Worm (Caenorhabditis elegans) whole organism, L2 larva: Measurements from ENCODE around the gene unc-93.

ENCODE experiments used
- C34F6.9 ChIP-seq: fragments of 150-350 bp; optimal IDR thresholded peaks from 2 replicates; lab custom pipeline; 2014; ENCODE audit warnings: missing biosample characterization, missing genetic modification characterization
- F13H6.1 ChIP-seq: sonication (generic microtip); optimal IDR thresholded peaks from 2 replicates; lab custom pipeline; 2016; ENCODE audit warnings: missing genetic modification characterization, missing compliant biosample characterization
- R02D3.7 ChIP-seq: fragments of 150-350 bp; optimal IDR thresholded peaks from 2 replicates; lab custom pipeline; 2014; ENCODE audit warnings: missing biosample characterization, missing genetic modification characterization
- Y55F3AM.14 ChIP-seq: fragments of 200-800 bp; sonication (Bioruptor generic); optimal IDR thresholded peaks from 2 replicates; lab custom pipeline; 2018; ENCODE audit warnings: mild to moderate bottlenecking, missing genetic modification characterization, missing compliant biosample characterization
- ZK546.5 ChIP-seq: sonication (generic microtip); optimal IDR thresholded peaks from 2 replicates; lab custom pipeline; 2017; ENCODE audit warnings: missing biosample characterization, missing genetic modification characterization
- alr-1 ChIP-seq: fragments of 150-350 bp; optimal IDR thresholded peaks from 2 replicates; lab custom pipeline; 2014; ENCODE audit warnings: missing biosample characterization, missing genetic modification characterization
- aly-2 ChIP-seq: fragments of 150-350 bp; optimal IDR thresholded peaks from 2 replicates; lab custom pipeline; 2014; ENCODE audit warnings: missing biosample characterization, missing genetic modification characterization
- ama-1 ChIP-seq: fragments of 150-350 bp; optimal IDR thresholded peaks from 2 replicates; lab custom pipeline; 2018; ENCODE audit warnings: inconsistent platforms
- blmp-1 ChIP-seq: sonication (generic microtip); optimal IDR thresholded peaks from 2 replicates; lab custom pipeline; 2017; ENCODE audit warnings: missing genetic modification characterization, mild to moderate bottlenecking, missing compliant biosample characterization, antibody characterized with exemption, moderate library complexity; ENCODE audit not compliant: insufficient read depth
- ceh-16 ChIP-seq: fragments of 150-350 bp; optimal IDR thresholded peaks from 2 replicates; lab custom pipeline; 2014; ENCODE audit warnings: missing biosample characterization, missing genetic modification characterization
- ceh-82 ChIP-seq: fragments of 150-350 bp; optimal IDR thresholded peaks from 2 replicates; lab custom pipeline; 2014; ENCODE audit warnings: missing biosample characterization, missing genetic modification characterization
- crh-2 ChIP-seq: sonication (generic microtip); optimal IDR thresholded peaks from 2 replicates; lab custom pipeline; 2017; ENCODE audit warnings: missing biosample characterization, missing genetic modification characterization
- dmd-4 ChIP-seq: sonication (generic microtip); optimal IDR thresholded peaks from 2 replicates; lab custom pipeline; 2017; ENCODE audit warnings: missing biosample characterization, missing genetic modification characterization
- egl-27 ChIP-seq: sonication (generic microtip); optimal IDR thresholded peaks from 3 replicates; lab custom pipeline; 2017; ENCODE audit warnings: missing biosample characterization, missing genetic modification reagents, missing genetic modification characterization
- elt-1 ChIP-seq: fragments of 150-350 bp; optimal IDR thresholded peaks from 2 replicates; lab custom pipeline; 2014; ENCODE audit warnings: missing biosample characterization, missing genetic modification characterization
- elt-3 ChIP-seq: sonication (generic microtip); optimal IDR thresholded peaks from 2 replicates; lab custom pipeline; 2017; ENCODE audit warnings: missing biosample characterization, missing genetic modification characterization
- fos-1 ChIP-seq: fragments of 150-350 bp; optimal IDR thresholded peaks from 2 replicates; lab custom pipeline; 2014; ENCODE audit warnings: missing biosample characterization, missing genetic modification characterization
- gmeb-1 ChIP-seq: fragments of 150-350 bp; optimal IDR thresholded peaks from 2 replicates; lab custom pipeline; 2014; ENCODE audit warnings: missing biosample characterization, missing genetic modification characterization
- lin-11 ChIP-seq: fragments of 150-350 bp; sonication (generic microtip); optimal IDR thresholded peaks from 2 replicates; lab custom pipeline; 2014; ENCODE audit warnings: missing biosample characterization, missing genetic modification characterization, inconsistent platforms, mixed read lengths
- lin-13 ChIP-seq: fragments of 150-350 bp; optimal IDR thresholded peaks from 2 replicates; lab custom pipeline; 2014; ENCODE audit warnings: missing biosample characterization, missing genetic modification reagents, missing genetic modification characterization
- lin-39 ChIP-seq: fragments of 150-350 bp; optimal IDR thresholded peaks from 2 replicates; lab custom pipeline; 2014; ENCODE audit warnings: missing biosample characterization, missing genetic modification reagents, missing genetic modification characterization
- lsy-2 ChIP-seq, 2 experiments: fragments of 150-350 bp in 1 of 2; sonication (generic microtip) in 1 of 2; optimal IDR thresholded peaks; 2 replicates each; lab custom pipeline; 2014 to 2017; ENCODE audit warnings: missing biosample characterization in 2 of 2, missing genetic modification characterization in 2 of 2
- mab-5 ChIP-seq: fragments of 150-350 bp; optimal IDR thresholded peaks from 2 replicates; lab custom pipeline; 2014; ENCODE audit warnings: missing biosample characterization, missing genetic modification characterization
- mbf-1 ChIP-seq: sonication (generic microtip); optimal IDR thresholded peaks from 2 replicates; lab custom pipeline; 2017; ENCODE audit warnings: missing biosample characterization, missing genetic modification characterization
- mdl-1 ChIP-seq, 2 experiments: fragments of 150-350 bp in 1 of 2; sonication (generic microtip) in 1 of 2; optimal IDR thresholded peaks; 2 replicates each; lab custom pipeline; 2017; ENCODE audit warnings: missing biosample characterization in 2 of 2, missing genetic modification characterization in 2 of 2
- nhr-10 ChIP-seq: sonication (generic microtip); optimal IDR thresholded peaks from 2 replicates; lab custom pipeline; 2017; ENCODE audit warnings: missing biosample characterization, missing genetic modification characterization
- nhr-11 ChIP-seq: fragments of 150-350 bp; optimal IDR thresholded peaks from 2 replicates; lab custom pipeline; 2014; ENCODE audit warnings: missing biosample characterization, missing genetic modification characterization
- nhr-12 ChIP-seq: fragments of 150-350 bp; optimal IDR thresholded peaks from 2 replicates; lab custom pipeline; 2014; ENCODE audit warnings: missing biosample characterization, missing genetic modification characterization
- nhr-129 ChIP-seq: fragments of 150-350 bp; optimal IDR thresholded peaks from 2 replicates; lab custom pipeline; 2014; ENCODE audit warnings: missing biosample characterization, missing genetic modification characterization
- nhr-21 ChIP-seq: fragments of 150-350 bp; optimal IDR thresholded peaks from 2 replicates; lab custom pipeline; 2014; ENCODE audit warnings: missing biosample characterization, missing genetic modification characterization
- nhr-23 ChIP-seq: fragments of 150-350 bp; optimal IDR thresholded peaks from 2 replicates; lab custom pipeline; 2014; ENCODE audit warnings: missing biosample characterization, missing genetic modification reagents, missing genetic modification characterization
- nhr-237 ChIP-seq: fragments of 150-350 bp; optimal IDR thresholded peaks from 2 replicates; lab custom pipeline; 2014; ENCODE audit warnings: missing biosample characterization, missing genetic modification characterization
- nhr-25 ChIP-seq: fragments of 150-350 bp; sonication (generic microtip); optimal IDR thresholded peaks from 3 replicates; lab custom pipeline; 2014; ENCODE audit warnings: missing biosample characterization, missing genetic modification characterization
- nhr-6 ChIP-seq: fragments of 150-350 bp; optimal IDR thresholded peaks from 2 replicates; lab custom pipeline; 2014; ENCODE audit warnings: missing biosample characterization, missing genetic modification characterization
- nhr-77 ChIP-seq: fragments of 150-350 bp; optimal IDR thresholded peaks from 2 replicates; lab custom pipeline; 2014; ENCODE audit warnings: missing biosample characterization, missing genetic modification characterization
- peb-1 ChIP-seq: fragments of 150-350 bp; optimal IDR thresholded peaks from 2 replicates; lab custom pipeline; 2014; ENCODE audit warnings: missing biosample characterization, missing genetic modification characterization
- sem-4 ChIP-seq: fragments of 150-350 bp; optimal IDR thresholded peaks from 2 replicates; lab custom pipeline; 2014; ENCODE audit warnings: missing biosample characterization, missing genetic modification reagents, missing genetic modification characterization
- skn-1 ChIP-seq: sonication (generic microtip); optimal IDR thresholded peaks from 2 replicates; lab custom pipeline; 2017; ENCODE audit warnings: missing biosample characterization, missing genetic modification characterization
- sma-3 ChIP-seq: sonication (generic microtip); optimal IDR thresholded peaks from 2 replicates; lab custom pipeline; 2016; ENCODE audit warnings: missing genetic modification reagents, missing genetic modification characterization, missing compliant biosample characterization
- sma-9 ChIP-seq, 2 experiments: fragments of 150-350 bp in 1 of 2; sonication (generic microtip) in 1 of 2; optimal IDR thresholded peaks; 2 replicates each; lab custom pipeline; 2014 to 2016; ENCODE audit warnings: missing genetic modification characterization in 2 of 2, mild to moderate bottlenecking in 1 of 2, missing biosample characterization in 1 of 2, missing compliant biosample characterization in 1 of 2, missing genetic modification reagents in 1 of 2, moderate library complexity in 1 of 2
- snpc-4 ChIP-seq: fragments of 150-350 bp; optimal IDR thresholded peaks from 2 replicates; lab custom pipeline; 2014; ENCODE audit warnings: missing biosample characterization, missing genetic modification characterization
- unc-39 ChIP-seq: fragments of 150-350 bp; optimal IDR thresholded peaks from 2 replicates; lab custom pipeline; 2014; ENCODE audit warnings: missing biosample characterization, missing genetic modification characterization
- unc-55 ChIP-seq: fragments of 150-350 bp; sonication (generic microtip); optimal IDR thresholded peaks from 3 replicates; lab custom pipeline; 2014; ENCODE audit warnings: missing biosample characterization, missing genetic modification reagents, missing genetic modification characterization
- unc-62 ChIP-seq: fragments of 150-350 bp; optimal IDR thresholded peaks from 2 replicates; lab custom pipeline; 2014; ENCODE audit warnings: missing biosample characterization, missing genetic modification reagents, missing genetic modification characterization
- zag-1 ChIP-seq: fragments of 150-350 bp; optimal IDR thresholded peaks from 2 replicates; lab custom pipeline; 2014; ENCODE audit warnings: missing biosample characterization, missing genetic modification characterization
- ztf-1 ChIP-seq: fragments of 200-800 bp; sonication (Bioruptor generic); conservative IDR thresholded peaks from 2 replicates; pipeline ENCODE4 v1.3.6; 2022; ENCODE audit warnings: missing genetic modification characterization, missing compliant biosample characterization
- ztf-11 ChIP-seq: sonication (generic microtip); optimal IDR thresholded peaks from 2 replicates; lab custom pipeline; 2017; ENCODE audit warnings: missing biosample characterization, missing genetic modification characterization
- ztf-4 ChIP-seq: fragments of 150-350 bp; optimal IDR thresholded peaks from 2 replicates; lab custom pipeline; 2014; ENCODE audit warnings: missing biosample characterization, missing genetic modification characterization

The unc-93 gene

ce11 chrIII:3650677-3651315 is 6.6 kb downstream of the unc-93 start, which contains the start of the genes madf-8 and gsr-1:
TSS of gene madf-8 (minus strand) at chrIII:3650832.
TSS of gene gsr-1 (plus strand) at chrIII:3650907.
- TF ChIP-seq gmeb-1 (peak; percentile 79), C34F6.9 (tag; lab: Kevin White, UChicago) (peak; percentile 48), blmp-1 (no peak), Y55F3AM.14 (GFP tag; lab: Kevin White, UChicago) (no peak), nhr-77 (tag; lab: Kevin White, UChicago) (no peak), mbf-1 (no peak), crh-2 (tag; lab: Kevin White, UChicago) (no peak), sem-4 (tag; lab: Kevin White, UChicago) (peak; percentile 6), dmd-4 (no peak), lin-13 (GFP tag; lab: Kevin White, UChicago) (peak; percentile 64), nhr-23 (tag; lab: Kevin White, UChicago) (no peak), egl-27 (no peak), lin-11 (tag; lab: Kevin White, UChicago) (peak; percentile 57), ztf-11 (no peak), unc-55 (GFP tag; lab: Kevin White, UChicago) (peak; percentile 71), mab-5 (tag; lab: Kevin White, UChicago) (no peak), nhr-11 (no peak), lin-39 (tag; lab: Kevin White, UChicago) (no peak), snpc-4 (no peak), ceh-82 (tag; lab: Kevin White, UChicago) (no peak), nhr-25 (tag; lab: Kevin White, UChicago) (no peak), nhr-237 (no peak), ztf-4 (tag; lab: Kevin White, UChicago) (no peak), peb-1 (tag; lab: Kevin White, UChicago) (no peak), nhr-6 (tag; lab: Kevin White, UChicago) (no peak), nhr-10 (tag; lab: Kevin White, UChicago) (no peak), alr-1 (no peak), ztf-1 (GFP tag; lab: Robert Waterston, UW) (no peak), elt-1 (tag; lab: Kevin White, UChicago) (no peak), F13H6.1 (peak; percentile 18), elt-3 (tag; lab: Kevin White, UChicago) (no peak), mdl-1 (tag; optimal IDR thresholded peaks at IDR 0.05; lab: Kevin White, UChicago) (no peak), ceh-16 (tag; lab: Kevin White, UChicago) (no peak), ZK546.5 (tag; lab: Kevin White, UChicago) (no peak), fos-1 (tag; lab: Kevin White, UChicago) (peak; percentile 13), sma-3 (no peak), lsy-2 (tag; optimal IDR thresholded peaks at IDR 0.05; lab: Kevin White, UChicago) (peak; percentile 24 to 74), nhr-129 (tag; lab: Kevin White, UChicago) (peak; percentile 61), skn-1 (peak; percentile 37), ama-1 (lab: Kevin White, UChicago) (peak; percentile 34), zag-1 (tag; lab: Kevin White, UChicago) (no peak), nhr-12 (tag; lab: Kevin White, UChicago) (no peak), unc-62 (GFP tag; lab: Kevin White, UChicago) (no peak), unc-39 (tag; lab: Kevin White, UChicago) (no peak), R02D3.7 (tag; lab: Kevin White, UChicago) (no peak), sma-9 (GFP tag; optimal IDR thresholded peaks at IDR 0.05; lab: Kevin White, UChicago) (peak; percentile 61), sma-9 (tag; optimal IDR thresholded peaks at IDR 0.05; lab: Kevin White, UChicago) (no peak), aly-2 (no peak), nhr-21 (tag; lab: Kevin White, UChicago) (no peak)
- TF ChIP-seq, all 48 proteins: peak for 13
